Worm (Caenorhabditis elegans): ENCODE data around the gene lips-12.

The lips-12 gene

ce11 chrII:1084899-1085298 lies 29.1 kb downstream of the lips-12 start (continued):
- TF ChIP-seq daf-16 (GFP tag; optimal IDR thresholded peaks at IDR 0.05) (peak in 1 of 2 experiments; percentile 74), daf-16 (tag; optimal IDR thresholded peaks at IDR 0.05) (peak; percentile 17), unc-130 (GFP tag; optimal IDR thresholded peaks at IDR 0.05) (no peak), mdl-1 (tag; optimal IDR thresholded peaks at IDR 0.05) (peak in 1 of 2 experiments; percentile 65), Y75B8A.6 (GFP tag; IDR thresholded peaks at IDR 0.05) (no peak), nhr-6 (tag; optimal IDR thresholded peaks at IDR 0.05) (no peak), F44E2.7 (GFP tag; IDR thresholded peaks at IDR 0.05) (no peak), zip-11 (GFP tag; IDR thresholded peaks at IDR 0.05) (no peak), lin-1 (GFP tag; IDR thresholded peaks at IDR 0.05) (no peak), madf-9 (GFP tag; conservative IDR thresholded peaks at IDR 0.05) (no peak), lin-39 (tag; optimal IDR thresholded peaks at IDR 0.05) (no peak), dmd-8 (GFP tag; IDR thresholded peaks at IDR 0.05) (no peak), rbr-2 (tag; optimal IDR thresholded peaks at IDR 0.05) (peak; percentile 58), pha-4 (GFP tag; IDR thresholded peaks at IDR 0.05) (no peak), pha-4 (tag; optimal IDR thresholded peaks at IDR 0.05) (peak; percentile 25), dpl-1 (GFP tag; optimal IDR thresholded peaks at IDR 0.05) (no peak), aha-1 (tag) (no peak), F10B5.3 (tag; optimal IDR thresholded peaks at IDR 0.05) (no peak), T26A8.4 (GFP tag; IDR thresholded peaks at IDR 0.05) (no peak), mes-2 (tag; optimal IDR thresholded peaks at IDR 0.05; ENCODE audit: poor library complexity, severe bottlenecking) (peak; percentile 31)

- no peak for TF ChIP-seq zag-1 (tag; optimal IDR thresholded peaks at IDR 0.05)
- TF ChIP-seq snpc-1.2 (GFP tag; IDR thresholded peaks at IDR 0.05), result no peak
- TF ChIP-seq lin-13 (GFP tag; optimal IDR thresholded peaks at IDR 0.05), result no peak
- no peak for TF ChIP-seq lin-15B (tag; optimal IDR thresholded peaks at IDR 0.05)
- TF ChIP-seq ctbp-1 (GFP tag; IDR thresholded peaks at IDR 0.05), result no peak
- no peak for TF ChIP-seq ceh-32 (tag; optimal IDR thresholded peaks at IDR 0.05; ENCODE audit: poor library complexity)
- TF ChIP-seq ZK337.2 (GFP tag; IDR thresholded peaks at IDR 0.05), result no peak
- TF ChIP-seq lin-1 (GFP tag; IDR thresholded peaks at IDR 0.05), result no peak
- no peak for TF ChIP-seq snpc-4 (tag; optimal IDR thresholded peaks at IDR 0.05)
- no peak for TF ChIP-seq pqm-1 (tag; optimal IDR thresholded peaks at IDR 0.05)
Observed at ce11 chrII:1082859-1083258, 31.2 kb downstream of the lips-12 start, which contains the start of gene K02E7.1. Gene K02E7.1 (plus strand): TSS chrII:1083159.

- TF ChIP-seq ceh-44 (GFP tag; IDR thresholded peaks at IDR 0.05) (no peak), zfp-2 (tag; optimal IDR thresholded peaks at IDR 0.05) (peak; percentile 33)
Observed at ce11 chrII:1075424-1075823, 38.6 kb downstream of the lips-12 start, which contains the start of gene K02E7.11. Gene K02E7.11 (minus strand): TSS chrII:1075524.

ce11 chrII:1072106-1072505 lies 41.9 kb downstream of the lips-12 start, which contains the start of gene K02E7.4:
Gene K02E7.4 (plus strand): TSS chrII:1072406.
- no peak for TF ChIP-seq daf-19 (GFP tag; conservative IDR thresholded peaks at IDR 0.05)
- no peak for TF ChIP-seq ctbp-1 (GFP tag; IDR thresholded peaks at IDR 0.05)
- no peak for TF ChIP-seq aha-1 (tag)

ce11 chrII:1071432-1071831 lies 42.6 kb downstream of the lips-12 start:
- TF ChIP-seq dmd-8 (GFP tag; IDR thresholded peaks at IDR 0.05) (no peak), zip-2 (tag; optimal IDR thresholded peaks at IDR 0.05) (no peak), nhr-111 (GFP tag; optimal IDR thresholded peaks at IDR 0.05) (no peak), lim-7 (GFP tag; IDR thresholded peaks at IDR 0.05) (no peak), mxl-3 (GFP tag; optimal IDR thresholded peaks at IDR 0.05) (no peak), hif-1 (tag; optimal IDR thresholded peaks at IDR 0.05) (no peak), ZK546.5 (tag; optimal IDR thresholded peaks at IDR 0.05) (no peak), dmd-9 (GFP tag; IDR thresholded peaks at IDR 0.05) (no peak), F44E2.7 (GFP tag; IDR thresholded peaks at IDR 0.05) (no peak), duxl-1 (tag; optimal IDR thresholded peaks at IDR 0.05; ENCODE audit: poor library complexity) (no peak), lir-3 (tag; optimal IDR thresholded peaks at IDR 0.05) (no peak), egl-27 (tag; optimal IDR thresholded peaks at IDR 0.05) (no peak), hlh-11 (tag; optimal IDR thresholded peaks at IDR 0.05) (no peak), nhr-76 (tag; optimal IDR thresholded peaks at IDR 0.05) (no peak), nhr-25 (tag; optimal IDR thresholded peaks at IDR 0.05; ENCODE audit: borderline replicate concordance, insufficient read depth) (no peak), nhr-42 (GFP tag; IDR thresholded peaks at IDR 0.05) (no peak), nhr-102 (tag; optimal IDR thresholded peaks at IDR 0.05) (no peak)
